Worm (Caenorhabditis elegans) whole organism, L4 larva: ENCODE measurements around the gene nos-2.

ENCODE experiments used
- D1046.2 ChIP-seq: fragments of 200-800 bp; sonication (Bioruptor generic); IDR thresholded peaks from 2 replicates; pipeline ENCODE4 v1.3.6; 2022; ENCODE audit warnings: missing genetic modification characterization, missing compliant biosample characterization
- F10B5.3 ChIP-seq: sonication (generic microtip); optimal IDR thresholded peaks from 2 replicates; lab custom pipeline; 2016; ENCODE audit warnings: mild to moderate bottlenecking, missing genetic modification characterization, missing compliant biosample characterization
- F26F4.8 ChIP-seq: fragments of 200-800 bp; sonication (Bioruptor generic); conservative IDR thresholded peaks from 2 replicates; pipeline ENCODE4 v1.3.6; 2022; ENCODE audit warnings: missing genetic modification characterization, missing compliant biosample characterization
- F49E8.2 ChIP-seq: sonication (generic microtip); optimal IDR thresholded peaks from 2 replicates; lab custom pipeline; 2016; ENCODE audit warnings: missing compliant biosample characterization, mild to moderate bottlenecking, missing genetic modification characterization, borderline replicate concordance
- T20F7.1 ChIP-seq: fragments of 200-800 bp; sonication (Bioruptor generic); optimal IDR thresholded peaks from 2 replicates; lab custom pipeline; 2018; ENCODE audit warnings: mild to moderate bottlenecking, missing genetic modification characterization, missing compliant biosample characterization
- Y105C5A.15 ChIP-seq: fragments of 200-800 bp; sonication (Bioruptor generic); IDR thresholded peaks from 2 replicates; pipeline ENCODE4 v1.3.6; 2022; ENCODE audit warnings: missing genetic modification characterization, missing compliant biosample characterization
- Y5F2A.4 ChIP-seq: fragments of 200-800 bp; sonication (Bioruptor generic); optimal IDR thresholded peaks from 2 replicates; lab custom pipeline; 2018; ENCODE audit warnings: mild to moderate bottlenecking, missing genetic modification characterization, missing compliant biosample characterization
- ZK337.2 ChIP-seq: fragments of 200-800 bp; sonication (Bioruptor generic); IDR thresholded peaks from 2 replicates; pipeline ENCODE4 v1.3.6; 2022; ENCODE audit warnings: missing genetic modification reagents, missing genetic modification characterization, missing compliant biosample characterization
- ZK546.5 ChIP-seq, 2 experiments: sonication (generic microtip); optimal IDR thresholded peaks; 2 replicates each; lab custom pipeline; 2017; ENCODE audit warnings: missing biosample characterization in 2 of 2, missing genetic modification characterization in 2 of 2
- aha-1 ChIP-seq: fragments of 150-350 bp; peaks from one replicate; lab custom pipeline; 2014; ENCODE audit warnings: missing biosample characterization, missing genetic modification characterization
- arid-1 ChIP-seq: fragments of 200-800 bp; sonication (Bioruptor generic); conservative IDR thresholded peaks from 2 replicates; pipeline ENCODE4 v1.3.6; 2022; ENCODE audit warnings: missing genetic modification reagents, missing genetic modification characterization, missing compliant biosample characterization
- attf-4 ChIP-seq: sonication (generic microtip); optimal IDR thresholded peaks from 3 replicates; lab custom pipeline; 2017; ENCODE audit warnings: missing biosample characterization, missing genetic modification characterization
- ceh-28 ChIP-seq: fragments of 150-350 bp; optimal IDR thresholded peaks from 2 replicates; lab custom pipeline; 2014; ENCODE audit warnings: missing biosample characterization, missing genetic modification reagents, missing genetic modification characterization
- ceh-82 ChIP-seq: sonication (generic microtip); optimal IDR thresholded peaks from 2 replicates; lab custom pipeline; 2017; ENCODE audit warnings: missing biosample characterization, missing genetic modification characterization
- ces-1 ChIP-seq: fragments of 150-350 bp; sonication (generic microtip); optimal IDR thresholded peaks from 4 replicates; lab custom pipeline; 2014; ENCODE audit warnings: missing biosample characterization, missing genetic modification reagents, missing genetic modification characterization
- cey-2 ChIP-seq: sonication (generic microtip); optimal IDR thresholded peaks from 3 replicates; lab custom pipeline; 2017; ENCODE audit warnings: missing genetic modification characterization, mild to moderate bottlenecking, missing compliant biosample characterization, antibody characterized with exemption, borderline replicate concordance; ENCODE audit not compliant: insufficient read depth
- daf-12 ChIP-seq: fragments of 150-350 bp; optimal IDR thresholded peaks from 2 replicates; lab custom pipeline; 2014; ENCODE audit warnings: missing biosample characterization, missing genetic modification reagents, missing genetic modification characterization
- dmd-6 ChIP-seq: fragments of 200-800 bp; sonication (Bioruptor generic); IDR thresholded peaks from 2 replicates; pipeline ENCODE4 v1.3.6; 2022; ENCODE audit warnings: missing genetic modification reagents, missing genetic modification characterization, missing compliant biosample characterization
- dve-1 ChIP-seq: sonication (generic microtip); optimal IDR thresholded peaks from 2 replicates; lab custom pipeline; 2017; ENCODE audit warnings: antibody characterized with exemption, mild to moderate bottlenecking, missing genetic modification characterization, missing compliant biosample characterization; ENCODE audit not compliant: insufficient read depth
- egl-43 ChIP-seq: fragments of 200-800 bp; sonication (Bioruptor generic); IDR thresholded peaks from 2 replicates; pipeline ENCODE4 v1.3.6; 2022; ENCODE audit warnings: missing genetic modification reagents, missing genetic modification characterization, missing compliant biosample characterization
- gei-8 ChIP-seq: fragments of 200-800 bp; sonication (Bioruptor generic); optimal IDR thresholded peaks from 2 replicates; lab custom pipeline; 2018; ENCODE audit warnings: mild to moderate bottlenecking, missing genetic modification characterization, missing compliant biosample characterization
- hmg-1.1 ChIP-seq: fragments of 200-800 bp; sonication (Bioruptor generic); IDR thresholded peaks from 2 replicates; pipeline ENCODE4 v1.3.6; 2022; ENCODE audit warnings: missing genetic modification reagents, missing genetic modification characterization, missing compliant biosample characterization
- jun-1 ChIP-seq: fragments of 150-350 bp; optimal IDR thresholded peaks from 2 replicates; lab custom pipeline; 2014; ENCODE audit warnings: missing biosample characterization, missing genetic modification reagents, missing genetic modification characterization
- lin-38 ChIP-seq: fragments of 200-800 bp; sonication (Bioruptor generic); IDR thresholded peaks from 2 replicates; pipeline ENCODE4 v1.3.6; 2022; ENCODE audit warnings: missing genetic modification reagents, missing genetic modification characterization, missing compliant biosample characterization
- lin-39 ChIP-seq: fragments of 150-350 bp; optimal IDR thresholded peaks from 2 replicates; lab custom pipeline; 2014; ENCODE audit warnings: missing biosample characterization, missing genetic modification reagents, missing genetic modification characterization
- madf-9 ChIP-seq: fragments of 200-800 bp; sonication (Bioruptor generic); conservative IDR thresholded peaks from 2 replicates; pipeline ENCODE4 v1.3.6; 2022; ENCODE audit warnings: missing genetic modification reagents, missing genetic modification characterization, missing compliant biosample characterization
- mdl-1 ChIP-seq, 2 experiments: fragments of 150-350 bp in 1 of 2; sonication (generic microtip) in 1 of 2; optimal IDR thresholded peaks; 2 replicates each; lab custom pipeline; 2014 to 2017; ENCODE audit warnings: missing biosample characterization in 2 of 2, missing genetic modification characterization in 2 of 2
- mdt-29 ChIP-seq: fragments of 200-800 bp; sonication (Bioruptor generic); IDR thresholded peaks from 2 replicates; pipeline ENCODE4 v1.3.6; 2022; ENCODE audit warnings: missing genetic modification reagents, missing genetic modification characterization, missing compliant biosample characterization
- mes-2 ChIP-seq: sonication (generic microtip); optimal IDR thresholded peaks from 2 replicates; lab custom pipeline; 2016; ENCODE audit warnings: missing genotype, mild to moderate bottlenecking, missing genetic modification characterization, missing compliant biosample characterization; ENCODE audit not compliant: poor library complexity, severe bottlenecking
- mxl-2 ChIP-seq: fragments of 200-800 bp; sonication (Bioruptor generic); conservative IDR thresholded peaks from 2 replicates; pipeline ENCODE4 v1.3.6; 2022; ENCODE audit warnings: missing genetic modification reagents, missing genetic modification characterization, missing compliant biosample characterization
- mxl-3 ChIP-seq: fragments of 200-800 bp; sonication (Bioruptor generic); optimal IDR thresholded peaks from 2 replicates; lab custom pipeline; 2018; ENCODE audit warnings: mild to moderate bottlenecking, missing genetic modification characterization, missing compliant biosample characterization
- nhr-11 ChIP-seq: fragments of 150-350 bp; optimal IDR thresholded peaks from 2 replicates; lab custom pipeline; 2014; ENCODE audit warnings: missing biosample characterization, missing genetic modification characterization
- nhr-111 ChIP-seq: fragments of 200-800 bp; sonication (Bioruptor generic); optimal IDR thresholded peaks from 2 replicates; lab custom pipeline; 2018; ENCODE audit warnings: mild to moderate bottlenecking, missing genetic modification characterization, missing compliant biosample characterization
- nhr-237 ChIP-seq: sonication (generic microtip); optimal IDR thresholded peaks from 2 replicates; lab custom pipeline; 2017; ENCODE audit warnings: missing biosample characterization, missing genetic modification characterization
- nhr-28 ChIP-seq: fragments of 150-350 bp; optimal IDR thresholded peaks from 2 replicates; lab custom pipeline; 2014; ENCODE audit warnings: missing biosample characterization, missing genetic modification characterization
- nhr-41 ChIP-seq: fragments of 200-800 bp; sonication (Bioruptor generic); IDR thresholded peaks from 2 replicates; pipeline ENCODE4 v1.3.6; 2022; ENCODE audit warnings: missing genetic modification reagents, missing genetic modification characterization, missing compliant biosample characterization
- nhr-77 ChIP-seq: fragments of 150-350 bp; optimal IDR thresholded peaks from 2 replicates; lab custom pipeline; 2014; ENCODE audit warnings: missing biosample characterization, missing genetic modification characterization
- php-3 ChIP-seq: fragments of 200-800 bp; sonication (Bioruptor generic); IDR thresholded peaks from 2 replicates; pipeline ENCODE4 v1.3.6; 2022; ENCODE audit warnings: missing genetic modification reagents, missing genetic modification characterization, missing compliant biosample characterization
- pqm-1 ChIP-seq: sonication (generic microtip); optimal IDR thresholded peaks from 2 replicates; lab custom pipeline; 2017; ENCODE audit warnings: missing biosample characterization, missing genetic modification characterization
- saeg-2 ChIP-seq: fragments of 200-800 bp; sonication (Bioruptor generic); IDR thresholded peaks from 2 replicates; pipeline ENCODE4 v1.3.6; 2022; ENCODE audit warnings: missing genetic modification reagents, missing genetic modification characterization, missing compliant biosample characterization
- set-16 ChIP-seq: fragments of 200-800 bp; sonication (Bioruptor generic); IDR thresholded peaks from 2 replicates; pipeline ENCODE4 v1.3.6; 2022; ENCODE audit warnings: missing genetic modification reagents, missing genetic modification characterization, missing compliant biosample characterization
- skn-1 ChIP-seq: fragments of 150-350 bp; optimal IDR thresholded peaks from 2 replicates; lab custom pipeline; 2014; ENCODE audit warnings: missing biosample characterization, missing genetic modification characterization
- snpc-1.2 ChIP-seq: fragments of 200-800 bp; sonication (Bioruptor generic); IDR thresholded peaks from 2 replicates; pipeline ENCODE4 v1.3.6; 2022; ENCODE audit warnings: missing genetic modification reagents, missing genetic modification characterization, missing compliant biosample characterization
- snpc-4 ChIP-seq: fragments of 150-350 bp; optimal IDR thresholded peaks from 2 replicates; lab custom pipeline; 2014; ENCODE audit warnings: missing biosample characterization, missing genetic modification characterization
- tra-1 ChIP-seq: fragments of 200-800 bp; sonication (Bioruptor generic); IDR thresholded peaks from 2 replicates; pipeline ENCODE4 v1.3.6; 2022; ENCODE audit warnings: missing genetic modification reagents, missing genetic modification characterization, missing compliant biosample characterization
- unc-130 ChIP-seq: sonication (generic microtip); optimal IDR thresholded peaks from 2 replicates; lab custom pipeline; 2016; ENCODE audit warnings: missing genetic modification reagents, missing genetic modification characterization, missing compliant biosample characterization
- vab-7 ChIP-seq: fragments of 200-800 bp; sonication (Bioruptor generic); IDR thresholded peaks from 2 replicates; pipeline ENCODE4 v1.3.6; 2022; ENCODE audit warnings: missing genetic modification reagents, missing genetic modification characterization, missing compliant biosample characterization
- zfp-2 ChIP-seq: sonication (generic microtip); optimal IDR thresholded peaks from 2 replicates; lab custom pipeline; 2016; ENCODE audit warnings: mild to moderate bottlenecking, missing genetic modification characterization, missing compliant biosample characterization
- zfp-3 ChIP-seq: fragments of 200-800 bp; sonication (Bioruptor generic); conservative IDR thresholded peaks from 2 replicates; pipeline ENCODE4 v1.3.6; 2022; ENCODE audit warnings: missing genetic modification reagents, missing genetic modification characterization, missing compliant biosample characterization

nos-2 gene

ce11 chrII:7072590-7073536 is 7.4 kb downstream of the nos-2 start (continued):
- TF ChIP-seq skn-1 (no peak), ceh-28 (tag; lab: Kevin White, UChicago) (no peak), nhr-11 (tag; lab: Kevin White, UChicago) (peak; percentile 98), T20F7.1 (GFP tag; lab: Kevin White, UChicago) (peak; percentile 72), zfp-3 (GFP tag; lab: Robert Waterston, UW) (no peak), saeg-2 (GFP tag; lab: Robert Waterston, UW) (no peak), F10B5.3 (no peak), zfp-2 (tag; lab: Kevin White, UChicago) (no peak), tra-1 (peak; percentile 69; the same call in 1 of the 2 replicates), cey-2 (tag; lab: Kevin White, UChicago) (no peak), ZK337.2 (GFP tag; lab: Robert Waterston, UW) (no peak), arid-1 (GFP tag; lab: Robert Waterston, UW) (no peak), dmd-6 (GFP tag; lab: Robert Waterston, UW) (peak; percentile 91), snpc-4 (no peak), Y5F2A.4 (GFP tag; lab: Kevin White, UChicago) (no peak), attf-4 (tag; lab: Kevin White, UChicago) (no peak), nhr-28 (tag; lab: Kevin White, UChicago) (peak; percentile 65), nhr-111 (GFP tag; lab: Kevin White, UChicago) (no peak), madf-9 (GFP tag; lab: Robert Waterston, UW) (no peak), set-16 (GFP tag; lab: Robert Waterston, UW) (no peak), ZK546.5 (tag; optimal IDR thresholded peaks at IDR 0.05; lab: Kevin White, UChicago) (no peak), php-3 (GFP tag; lab: Robert Waterston, UW) (peak; percentile 84), mdt-29 (GFP tag; lab: Robert Waterston, UW) (peak; percentile 53; the same call in 1 of the 2 replicates), pqm-1 (no peak), dve-1 (tag; lab: Kevin White, UChicago) (peak; percentile 80), unc-130 (GFP tag; lab: Kevin White, UChicago) (peak; percentile 11), nhr-77 (tag; lab: Kevin White, UChicago) (peak; percentile 38), ces-1 (GFP tag; lab: Kevin White, UChicago) (no peak), aha-1 (tag; lab: Kevin White, UChicago) (no peak), lin-39 (tag; lab: Kevin White, UChicago) (no peak), snpc-1.2 (GFP tag; lab: Robert Waterston, UW) (no peak), mxl-3 (GFP tag; lab: Kevin White, UChicago) (peak; percentile 43), nhr-237 (no peak), F49E8.2 (no peak), mxl-2 (no peak), daf-12 (tag; lab: Kevin White, UChicago) (no peak), lin-38 (GFP tag; lab: Robert Waterston, UW) (peak; percentile 89), gei-8 (GFP tag; lab: Kevin White, UChicago) (no peak), egl-43 (GFP tag; lab: Robert Waterston, UW) (no peak), ceh-82 (tag; lab: Kevin White, UChicago) (no peak), D1046.2 (GFP tag; lab: Robert Waterston, UW) (no peak), mes-2 (tag; lab: Kevin White, UChicago) (peak; percentile 77), hmg-1.1 (GFP tag; lab: Robert Waterston, UW) (0 out of 2 replicates have a peak, but pooled peaks have one; percentile 23), jun-1 (tag; lab: Kevin White, UChicago) (no peak), F26F4.8 (GFP tag; lab: Robert Waterston, UW) (no peak), Y105C5A.15 (GFP tag; lab: Robert Waterston, UW) (no peak), nhr-41 (GFP tag; lab: Robert Waterston, UW) (no peak), mdl-1 (tag; optimal IDR thresholded peaks at IDR 0.05; lab: Kevin White, UChicago) (peak in 1 of 2 experiments; percentile 47), vab-7 (GFP tag; lab: Robert Waterston, UW) (peak; percentile 32; the same call in 1 of the 2 replicates)
